Worm (Caenorhabditis elegans) whole organism, L3 larva: ENCODE data around the gene F01G10.6.

Source experiments
- aly-2 ChIP-seq: fragments of 150-350 bp; optimal IDR thresholded peaks from 2 replicates; lab custom pipeline; 2014; ENCODE audit warnings: missing biosample characterization, missing genetic modification characterization
- ceh-28 ChIP-seq: fragments of 150-350 bp; optimal IDR thresholded peaks from 2 replicates; lab custom pipeline; 2014; ENCODE audit warnings: missing biosample characterization, missing genetic modification reagents, missing genetic modification characterization
- fkh-10 ChIP-seq: sonication (generic microtip); optimal IDR thresholded peaks from 2 replicates; lab custom pipeline; 2017; ENCODE audit warnings: missing biosample characterization, missing genetic modification reagents, missing genetic modification characterization
- fkh-2 ChIP-seq: fragments of 150-350 bp; optimal IDR thresholded peaks from 2 replicates; lab custom pipeline; 2014; ENCODE audit warnings: missing biosample characterization, missing genetic modification reagents, missing genetic modification characterization
- lin-15B ChIP-seq: fragments of 150-350 bp; optimal IDR thresholded peaks from 2 replicates; lab custom pipeline; 2014; ENCODE audit warnings: missing biosample characterization, missing genetic modification characterization
- lin-39 ChIP-seq: fragments of 150-350 bp; optimal IDR thresholded peaks from 2 replicates; lab custom pipeline; 2018; ENCODE audit warnings: missing biosample characterization, missing genetic modification reagents, missing genetic modification characterization
- nhr-237 ChIP-seq: fragments of 150-350 bp; optimal IDR thresholded peaks from 2 replicates; lab custom pipeline; 2014; ENCODE audit warnings: missing biosample characterization, missing genetic modification characterization
- nhr-76 ChIP-seq: fragments of 150-350 bp; sonication (generic microtip); optimal IDR thresholded peaks from 5 replicates; lab custom pipeline; 2014; ENCODE audit warnings: missing biosample characterization, missing genetic modification characterization
- pha-4 ChIP-seq: fragments of 150-350 bp; optimal IDR thresholded peaks from 2 replicates; lab custom pipeline; 2014; ENCODE audit warnings: missing biosample characterization, missing genetic modification reagents, missing genetic modification characterization
- pqm-1 ChIP-seq: fragments of 150-350 bp; optimal IDR thresholded peaks from 2 replicates; lab custom pipeline; 2017; ENCODE audit warnings: missing biosample characterization, missing genetic modification characterization, inconsistent platforms
- unc-39 ChIP-seq: sonication (generic microtip); optimal IDR thresholded peaks from 4 replicates; lab custom pipeline; 2017; ENCODE audit warnings: missing biosample characterization, missing genetic modification characterization
- ztf-4 ChIP-seq: fragments of 150-350 bp; optimal IDR thresholded peaks from 2 replicates; lab custom pipeline; 2014; ENCODE audit warnings: missing biosample characterization, missing genetic modification characterization

DNA sequence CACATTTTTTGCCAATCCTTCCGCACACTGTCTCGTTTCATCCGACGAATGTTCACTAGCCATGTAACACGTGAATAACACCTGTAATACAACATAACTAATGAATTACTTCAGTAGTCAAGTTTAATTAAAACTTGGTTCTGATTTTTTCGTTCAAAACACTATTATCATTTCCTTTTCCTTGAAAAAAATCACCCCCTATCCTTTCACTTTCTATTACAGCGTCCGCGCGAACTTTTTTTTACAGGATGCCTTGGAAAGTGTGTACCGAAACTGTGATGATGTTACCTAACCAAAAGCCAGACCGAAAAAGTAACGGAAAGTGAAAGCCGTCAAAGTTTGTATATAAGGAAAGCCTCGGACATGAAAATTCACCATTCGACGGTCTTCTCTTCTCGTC is 11.4 kb downstream of the F01G10.6 start, which contains the start of gene col-124:
- TF ChIP-seq pha-4 (tag; lab: Kevin White, UChicago) (no peak), aly-2 (no peak), nhr-237 (tag; lab: Kevin White, UChicago) (no peak), fkh-2 (tag; lab: Kevin White, UChicago) (no peak), pqm-1 (tag; lab: Kevin White, UChicago) (no peak), nhr-76 (no peak), ztf-4 (tag; lab: Kevin White, UChicago) (no peak), lin-39 (tag; lab: Kevin White, UChicago) (no peak), ceh-28 (tag; lab: Kevin White, UChicago) (no peak), lin-15B (tag; lab: Kevin White, UChicago) (no peak), fkh-10 (no peak), unc-39 (tag; lab: Kevin White, UChicago) (no peak)
